Worm (Caenorhabditis elegans): Measurements from ENCODE around the gene F17C11.11.
A peak's percentile ranks its signal among the peaks of the same experiment; 100 is the strongest.

The F17C11.11 gene

DNA sequence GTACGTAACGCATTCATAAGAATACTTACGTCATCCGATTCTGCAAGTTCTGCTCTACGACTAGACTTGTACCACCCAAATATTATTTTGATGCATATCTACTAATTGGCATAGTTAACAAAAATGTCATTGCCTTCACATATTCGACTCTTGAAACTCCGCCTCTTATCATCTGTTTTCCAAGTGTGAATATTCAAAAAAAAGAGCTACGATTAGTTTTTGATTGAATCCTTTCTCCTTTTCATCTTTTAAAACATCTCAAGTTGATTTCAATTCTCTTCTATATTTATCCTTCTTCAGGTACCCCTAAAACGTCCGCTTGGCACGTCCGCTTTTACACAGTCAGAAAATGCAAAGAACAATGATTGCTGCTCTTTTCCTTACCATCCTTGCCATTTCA lies 9.3 kb upstream of the F17C11.11 start, which contains the start of gene F17C11.2:
Gene F17C11.2, plus strand, starts transcription at position 301 of the 400 bp plus-strand sequence.
- TF ChIP-seq ceh-100 (GFP tag; IDR thresholded peaks at IDR 0.05): no peak
- no peak for TF ChIP-seq F23B12.7 (tag; optimal IDR thresholded peaks at IDR 0.05; ENCODE audit: insufficient read depth)
- TF ChIP-seq bed-2 (GFP tag; IDR thresholded peaks at IDR 0.05): no peak
- TF ChIP-seq lin-54 (GFP tag; optimal IDR thresholded peaks at IDR 0.05): no peak
- no peak for TF ChIP-seq mel-28 (tag; optimal IDR thresholded peaks at IDR 0.05; ENCODE audit: borderline replicate concordance)
- no peak for TF ChIP-seq madf-6 (GFP tag; IDR thresholded peaks at IDR 0.05)
- no peak for TF ChIP-seq ztf-28 (GFP tag; IDR thresholded peaks at IDR 0.05)
- no peak for TF ChIP-seq ztf-6 (GFP tag; IDR thresholded peaks at IDR 0.05)

DNA sequence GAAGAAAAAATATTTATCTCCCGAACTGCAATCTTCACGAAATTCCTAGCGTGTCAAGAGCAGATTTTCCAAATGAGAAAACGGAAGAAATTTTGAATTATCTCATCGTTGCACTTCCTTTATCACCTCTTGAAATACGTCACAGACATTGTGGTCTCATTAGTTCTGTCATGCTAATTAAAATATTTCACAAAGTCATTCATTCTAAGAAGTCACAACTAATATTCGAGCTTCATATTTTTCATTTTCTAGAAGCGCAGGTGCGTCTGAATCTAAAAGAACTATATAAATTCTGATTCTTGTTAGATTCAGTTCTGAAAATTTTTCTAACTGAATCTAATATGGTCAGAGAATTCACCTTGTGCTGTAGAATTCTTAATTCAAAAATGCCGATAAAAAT lies 8.6 kb upstream of the F17C11.11 start:
- TF ChIP-seq ekl-4 (GFP tag; IDR thresholded peaks at IDR 0.05) (no peak), B0035.1 (tag; optimal IDR thresholded peaks at IDR 0.05) (no peak), ztf-25 (GFP tag; IDR thresholded peaks at IDR 0.05) (no peak), tbx-9 (tag; optimal IDR thresholded peaks at IDR 0.05; ENCODE audit: borderline replicate concordance) (no peak), ZK185.1 (tag; optimal IDR thresholded peaks at IDR 0.05; ENCODE audit: poor library complexity, severe bottlenecking) (no peak), dpl-1 (GFP tag; optimal IDR thresholded peaks at IDR 0.05) (no peak), unc-130 (GFP tag; optimal IDR thresholded peaks at IDR 0.05) (no peak), attf-3 (GFP tag; conservative IDR thresholded peaks at IDR 0.05) (no peak), F22D6.2 (tag; optimal IDR thresholded peaks at IDR 0.05) (no peak)

DNA sequence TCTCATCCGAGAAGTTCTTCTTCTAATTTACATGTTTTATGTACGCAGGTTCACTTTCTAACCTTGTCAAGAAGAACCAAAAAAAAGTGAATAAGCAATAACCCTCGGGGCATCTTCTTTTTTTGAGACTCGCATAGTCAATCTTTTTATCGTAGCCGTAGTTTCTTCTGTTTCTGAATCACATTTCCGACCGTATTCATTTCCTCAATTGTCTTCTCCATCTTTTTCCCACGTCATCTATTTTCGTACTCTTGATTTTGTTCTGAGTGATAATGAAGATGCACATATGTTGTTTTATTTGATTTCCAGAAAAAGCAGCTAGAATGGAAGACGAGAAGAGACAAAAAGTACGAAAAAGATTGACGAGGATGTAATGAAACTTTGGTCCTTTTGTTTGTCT lies 6.3 kb upstream of the F17C11.11 start:
- no peak for TF ChIP-seq C17E4.6 (GFP tag; IDR thresholded peaks at IDR 0.05)
- no peak for TF ChIP-seq attf-3 (GFP tag; conservative IDR thresholded peaks at IDR 0.05)
- TF ChIP-seq attf-5 (GFP tag; optimal IDR thresholded peaks at IDR 0.05): no peak
- TF ChIP-seq B0261.1 (tag; optimal IDR thresholded peaks at IDR 0.05): no peak
- TF ChIP-seq atf-7 (tag; optimal IDR thresholded peaks at IDR 0.05): no peak
- TF ChIP-seq bed-2 (GFP tag; IDR thresholded peaks at IDR 0.05): no peak
- TF ChIP-seq dpl-1 (GFP tag; optimal IDR thresholded peaks at IDR 0.05): no peak
- no peak for TF ChIP-seq efl-1 (GFP tag; optimal IDR thresholded peaks at IDR 0.05)
- no peak for TF ChIP-seq egl-44 (GFP tag; IDR thresholded peaks at IDR 0.05)

DNA sequence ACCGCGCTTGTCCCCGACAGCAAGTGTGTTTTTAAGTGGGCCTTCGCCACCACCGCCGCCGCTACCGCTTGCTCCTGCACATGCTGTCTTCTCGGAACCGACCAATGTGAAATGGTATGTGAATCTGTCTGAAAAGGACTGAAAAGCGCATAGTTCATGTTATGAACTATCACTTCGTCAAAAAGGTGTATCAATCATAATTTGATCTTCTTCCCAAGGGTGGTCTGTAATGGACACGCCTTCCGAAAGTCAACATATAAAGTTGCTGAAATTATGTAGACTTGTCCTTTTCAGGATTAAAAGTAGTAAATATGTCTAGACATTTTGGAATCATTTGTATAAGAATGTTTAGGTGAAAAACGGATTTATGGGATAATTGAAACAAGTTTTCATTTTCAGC lies 3.5 kb upstream of the F17C11.11 start, which contains the start of gene zip-9:
Gene zip-9, plus strand, starts transcription at position 301 of the 400 bp plus-strand sequence.
- TF ChIP-seq hsf-1 (GFP tag; IDR thresholded peaks at IDR 0.05): 0 out of 2 replicates have a peak, but pooled peaks have one; percentile 20
- TF ChIP-seq attf-6 (GFP tag; IDR thresholded peaks at IDR 0.05): no peak
- no peak for TF ChIP-seq ZK185.1 (tag; optimal IDR thresholded peaks at IDR 0.05; ENCODE audit: poor library complexity, severe bottlenecking)
- TF ChIP-seq F37B4.10 (GFP tag; IDR thresholded peaks at IDR 0.05): 0 out of 2 replicates have a peak, but pooled peaks have one; percentile 76

DNA sequence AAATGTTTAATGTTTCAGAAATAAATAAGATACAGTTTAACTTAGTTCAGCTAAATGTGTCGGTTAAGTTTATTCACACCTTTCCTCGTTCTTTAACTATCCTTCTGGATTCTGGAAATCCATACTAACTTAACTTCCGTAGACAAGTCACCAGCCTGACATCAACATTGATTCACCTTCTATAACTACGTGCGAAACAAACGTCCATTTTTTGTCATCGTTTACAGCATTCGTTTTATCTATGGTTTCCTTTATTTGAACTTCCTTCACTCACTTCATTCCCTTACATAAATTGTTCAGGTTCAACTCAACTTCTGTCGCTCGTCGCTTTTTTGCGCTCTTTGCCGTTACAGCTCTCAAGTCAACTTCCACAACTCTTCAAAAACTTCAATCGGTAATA lies 2.5 kb upstream of the F17C11.11 start, which contains the start of gene F17C11.26:
Gene F17C11.26, plus strand, starts transcription at position 301 of the 400 bp plus-strand sequence.
- TF ChIP-seq die-1 (tag; optimal IDR thresholded peaks at IDR 0.05) (no peak), ama-1 (optimal IDR thresholded peaks at IDR 0.05) (peak; percentile 62), ama-1 (GFP tag; optimal IDR thresholded peaks at IDR 0.05) (no peak), Y56A3A.18 (GFP tag; IDR thresholded peaks at IDR 0.05) (no peak), ceh-91 (GFP tag; IDR thresholded peaks at IDR 0.05) (no peak)

DNA sequence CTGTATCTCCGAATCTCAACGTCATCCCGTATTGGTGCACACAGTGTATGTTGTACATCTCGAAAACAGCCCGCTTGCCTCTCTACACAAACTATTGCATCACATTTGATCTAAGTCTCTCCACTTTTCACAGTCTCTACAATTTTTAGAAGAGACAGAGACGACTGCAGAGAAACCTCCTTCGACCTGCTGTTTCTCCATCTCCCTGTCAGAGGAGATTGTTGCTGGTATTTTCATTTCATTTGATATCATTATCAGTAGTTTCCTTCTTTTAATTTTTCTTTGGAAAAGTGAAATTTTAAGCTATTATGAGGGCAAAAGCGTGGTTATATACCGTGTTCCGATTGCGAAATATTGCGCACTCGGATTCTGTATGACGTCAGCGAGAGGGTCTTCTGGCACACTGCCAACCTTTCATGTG lies 2.0 kb upstream of the F17C11.11 start:
- TF ChIP-seq F52B5.7 (tag; optimal IDR thresholded peaks at IDR 0.05) (no peak), mxl-1 (tag; optimal IDR thresholded peaks at IDR 0.05) (no peak), chd-7 (tag; optimal IDR thresholded peaks at IDR 0.05) (peak; percentile 72), nhr-80 (tag; optimal IDR thresholded peaks at IDR 0.05) (peak; percentile 96), akir-1 (GFP tag; optimal IDR thresholded peaks at IDR 0.05) (no peak), tbx-9 (tag; optimal IDR thresholded peaks at IDR 0.05; ENCODE audit: borderline replicate concordance) (no peak), attf-6 (GFP tag; IDR thresholded peaks at IDR 0.05) (no peak), ama-1 (optimal IDR thresholded peaks at IDR 0.05) (peak; percentile 41), ama-1 (GFP tag; optimal IDR thresholded peaks at IDR 0.05) (no peak), mes-4 (tag; optimal IDR thresholded peaks at IDR 0.05) (no peak), fkh-3 (tag; optimal IDR thresholded peaks at IDR 0.05) (no peak), unc-62 (GFP tag; optimal IDR thresholded peaks at IDR 0.05) (peak; percentile 9), die-1 (tag; optimal IDR thresholded peaks at IDR 0.05) (no peak), Y67H2A.10 (GFP tag; conservative IDR thresholded peaks at IDR 0.05) (no peak), nfya-1 (tag; optimal IDR thresholded peaks at IDR 0.05; ENCODE audit: borderline replicate concordance, insufficient read depth) (no peak)

Data from whole organism, young adult.